Fruit fly (Drosophila melanogaster): ENCODE data around the gene Rpn3.

Gene Rpn3

DNA sequence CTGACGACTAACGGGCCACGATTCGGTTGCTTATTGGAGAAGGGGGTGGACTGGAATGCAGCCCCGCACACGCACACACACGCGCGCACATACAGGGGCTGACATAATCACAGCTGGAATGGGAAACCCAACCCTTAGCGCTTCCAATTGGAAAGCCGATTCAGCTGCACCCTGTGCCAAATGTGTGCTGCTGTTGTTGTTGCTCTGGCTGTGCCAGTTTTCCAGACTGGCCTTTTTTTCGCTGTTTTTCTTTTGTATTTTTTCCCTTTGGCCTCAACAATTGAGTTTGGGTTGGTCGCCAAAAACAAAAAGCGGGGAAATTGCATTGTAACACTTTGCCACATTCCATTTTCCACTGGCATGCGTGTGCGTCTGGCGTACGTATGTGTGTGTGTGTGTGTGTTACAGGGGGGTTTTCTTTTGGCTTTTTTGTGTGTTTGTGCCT lies 31.8 kb downstream of the Rpn3 start:
- TF ChIP-seq CG8478 (optimal IDR thresholded peaks at IDR 0.05) = no peak
- TF ChIP-seq CTCF (optimal IDR thresholded peaks at IDR 0.05) = no peak

DNA sequence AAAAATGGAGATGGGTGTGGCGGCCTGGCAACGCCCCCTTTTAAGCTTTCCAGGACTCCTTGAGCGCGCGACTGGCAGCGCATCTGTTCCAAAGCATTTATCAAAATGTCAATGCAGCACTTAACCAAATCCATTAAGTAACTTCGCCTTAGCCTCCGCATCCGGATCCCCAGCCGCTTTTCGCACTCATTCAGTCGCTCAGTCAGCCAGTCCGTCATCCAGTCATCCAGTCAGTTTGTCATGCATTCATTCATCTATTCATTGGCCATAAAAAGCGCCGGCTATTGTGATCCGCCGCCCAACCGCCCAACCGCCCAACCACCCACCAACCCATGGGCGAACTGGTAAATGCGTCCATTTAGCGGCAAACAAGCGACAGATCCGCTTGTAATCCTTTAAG lies 37.3 kb downstream of the Rpn3 start:
- TF ChIP-seq CG8478 (optimal IDR thresholded peaks at IDR 0.05) (no peak), CTCF (optimal IDR thresholded peaks at IDR 0.05) (no peak)

DNA sequence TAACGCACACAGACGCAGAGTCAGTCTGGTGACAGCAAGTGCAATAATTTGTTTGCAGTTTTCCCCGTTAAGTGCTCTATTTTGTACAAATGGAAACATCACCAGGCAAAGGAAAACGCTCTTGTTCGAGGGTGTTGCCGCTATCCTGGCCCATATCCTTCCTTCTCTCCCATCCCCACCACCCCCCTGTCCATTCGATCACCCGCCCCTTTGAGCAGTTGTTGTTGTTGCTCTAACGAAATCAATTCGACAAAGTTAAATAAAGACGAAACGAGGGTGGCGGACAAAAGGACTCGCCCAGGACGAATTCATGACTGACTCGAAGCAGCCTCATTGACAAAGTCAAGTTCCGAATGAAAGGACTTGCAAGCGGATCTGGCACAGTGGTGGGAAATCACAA lies 37.8 kb downstream of the Rpn3 start:
- no peak for TF ChIP-seq CTCF (optimal IDR thresholded peaks at IDR 0.05)
- no peak for TF ChIP-seq CG8478 (optimal IDR thresholded peaks at IDR 0.05)

DNA sequence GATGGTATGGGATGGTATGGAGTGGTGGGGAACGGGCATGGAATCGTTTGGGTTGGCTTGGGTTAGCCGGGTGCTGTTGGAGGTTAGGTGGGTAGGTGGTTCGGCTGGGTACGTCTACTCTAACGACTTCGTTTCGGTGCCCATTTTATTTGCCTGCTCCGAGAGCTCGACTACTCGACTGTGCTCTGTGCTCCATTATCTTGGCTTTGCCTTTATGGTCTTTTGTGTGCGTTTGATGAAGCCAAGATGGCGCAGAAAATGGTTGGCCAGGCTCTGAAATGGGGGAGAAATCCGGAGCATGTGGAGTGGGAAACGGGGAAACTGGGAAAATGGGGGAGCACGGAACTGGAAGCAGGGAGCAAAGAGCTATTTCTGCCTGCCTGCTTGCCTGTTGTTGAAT lies 42.3 kb downstream of the Rpn3 start:
- TF ChIP-seq CG8478 (optimal IDR thresholded peaks at IDR 0.05) (no peak), CTCF (optimal IDR thresholded peaks at IDR 0.05) (no peak)

DNA sequence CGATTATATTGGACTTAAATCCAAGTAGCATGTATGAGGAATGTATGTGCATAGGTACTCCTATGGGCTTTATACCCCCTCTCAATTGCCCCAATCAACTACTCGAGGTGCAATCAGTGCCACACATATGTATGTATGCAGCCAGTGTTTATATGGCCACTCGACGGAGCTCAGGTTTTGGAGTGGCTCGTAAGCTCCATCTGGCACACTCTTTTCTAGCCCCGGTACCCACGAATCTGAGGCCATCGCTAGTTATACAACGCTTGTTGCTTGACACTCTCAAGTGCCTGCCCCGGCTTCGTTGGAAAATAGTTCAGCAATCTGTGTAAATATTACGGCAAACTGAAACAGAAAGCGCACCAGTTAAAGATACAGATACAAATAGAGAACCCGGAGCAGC lies 44.8 kb downstream of the Rpn3 start:
- no peak for TF ChIP-seq CTCF (optimal IDR thresholded peaks at IDR 0.05)
- TF ChIP-seq CG8478 (optimal IDR thresholded peaks at IDR 0.05) = no peak

DNA sequence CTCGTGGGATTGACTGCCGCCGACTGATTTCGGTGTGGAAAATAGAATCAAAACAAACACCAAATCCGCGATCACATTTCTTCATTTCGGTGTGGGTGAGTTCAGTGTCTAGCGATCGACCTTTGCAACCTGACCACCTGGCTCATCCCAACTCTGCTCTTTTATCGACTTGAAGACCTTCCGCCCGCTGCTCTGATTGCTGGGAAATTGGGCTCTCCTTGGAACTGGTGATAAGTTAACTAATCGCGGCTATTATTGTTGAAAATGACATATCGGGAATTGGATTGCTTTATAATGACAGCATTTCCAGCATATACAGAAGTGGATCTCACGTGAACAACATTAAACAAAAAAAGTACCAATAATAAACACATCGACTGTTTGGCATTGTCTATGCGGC lies 45.8 kb downstream of the Rpn3 start:
- no peak for TF ChIP-seq CTCF (optimal IDR thresholded peaks at IDR 0.05)
- TF ChIP-seq CG8478 (optimal IDR thresholded peaks at IDR 0.05) = no peak

DNA sequence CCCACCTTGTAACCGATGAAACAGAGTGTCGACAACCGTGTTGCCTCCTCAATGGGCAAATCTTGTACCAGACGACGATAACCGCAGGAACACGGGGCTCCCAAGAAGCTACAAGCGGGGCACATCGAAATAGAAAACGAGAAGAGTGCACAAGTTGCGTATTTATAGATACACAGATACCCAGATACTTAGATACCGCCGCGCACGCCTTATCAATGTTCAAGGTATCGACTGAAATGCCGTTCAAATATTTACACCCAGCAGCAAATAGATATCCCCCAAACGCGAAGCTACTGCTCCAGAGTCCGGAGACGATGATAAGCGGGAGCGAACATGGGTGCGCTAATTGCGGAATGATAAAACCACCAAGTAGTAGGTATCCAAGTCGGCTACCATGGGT lies 47.1 kb downstream of the Rpn3 start:
- TF ChIP-seq CTCF (optimal IDR thresholded peaks at IDR 0.05) (no peak), CG8478 (optimal IDR thresholded peaks at IDR 0.05) (no peak)

DNA sequence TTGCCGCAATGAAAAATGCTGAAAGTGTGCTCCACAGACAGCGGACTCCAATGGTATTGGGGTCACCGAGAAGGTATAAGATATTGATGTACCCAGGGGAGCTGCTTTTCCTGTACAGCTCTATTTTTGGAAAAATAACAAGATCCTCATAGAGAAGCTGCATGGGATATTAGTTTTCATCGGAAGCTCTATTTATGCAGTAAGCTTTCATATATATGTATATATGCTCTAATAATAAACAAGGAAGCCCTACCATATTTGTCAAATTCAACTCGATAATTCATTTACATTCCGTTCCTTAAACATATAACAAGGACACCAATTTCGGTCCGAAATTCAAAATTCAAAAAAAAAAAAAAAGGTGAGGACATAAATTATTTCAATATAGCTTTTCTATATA lies 50.2 kb downstream of the Rpn3 start, which contains the start of the genes CG17344 and CG43731:
CG17344 (plus strand) TSS at position 301 of the 400 bp plus-strand sequence.
CG43731 (plus strand) TSS at position 301 of the 400 bp plus-strand sequence.
- TF ChIP-seq CTCF (optimal IDR thresholded peaks at IDR 0.05) = no peak
- no peak for TF ChIP-seq CG8478 (optimal IDR thresholded peaks at IDR 0.05)
